Worm (Caenorhabditis elegans): Measurements from ENCODE around the gene R05H11.1.

Gene R05H11.1

ce11 chrIII:6818037-6818436 is 22.6 kb downstream of the R05H11.1 start:
- TF ChIP-seq nhr-28 (tag; optimal IDR thresholded peaks at IDR 0.05) (peak; percentile 7), dmd-6 (GFP tag; IDR thresholded peaks at IDR 0.05) (peak; percentile 21; the same call in 1 of the 2 replicates), egl-43 (GFP tag; IDR thresholded peaks at IDR 0.05) (no peak), fos-1 (tag; optimal IDR thresholded peaks at IDR 0.05) (no peak), F49E8.2 (tag; optimal IDR thresholded peaks at IDR 0.05; ENCODE audit: borderline replicate concordance) (no peak), mdl-1 (tag; optimal IDR thresholded peaks at IDR 0.05) (no peak), dve-1 (tag; optimal IDR thresholded peaks at IDR 0.05; ENCODE audit: insufficient read depth) (no peak), F10B5.3 (tag; optimal IDR thresholded peaks at IDR 0.05) (no peak), saeg-2 (GFP tag; IDR thresholded peaks at IDR 0.05) (no peak), unc-62 (GFP tag; optimal IDR thresholded peaks at IDR 0.05 in 1 of 2) (peak in 1 of 2 experiments; percentile 23), unc-62 (tag; optimal IDR thresholded peaks at IDR 0.05) (no peak), madf-9 (GFP tag; conservative IDR thresholded peaks at IDR 0.05) (no peak), hlh-11 (tag; optimal IDR thresholded peaks at IDR 0.05) (peak; percentile 60), php-3 (GFP tag; IDR thresholded peaks at IDR 0.05) (peak; percentile 32; the same call in 1 of the 2 replicates), nhr-76 (tag; optimal IDR thresholded peaks at IDR 0.05) (no peak), lin-29 (GFP tag; IDR thresholded peaks at IDR 0.05) (no peak), daf-16 (GFP tag; optimal IDR thresholded peaks at IDR 0.05) (no peak), daf-16 (tag; optimal IDR thresholded peaks at IDR 0.05) (peak; percentile 76)

- no peak for TF ChIP-seq lin-39 (tag; optimal IDR thresholded peaks at IDR 0.05)
- TF ChIP-seq aha-1 (tag): no peak
- TF ChIP-seq daf-12 (tag; optimal IDR thresholded peaks at IDR 0.05): no peak
- peak; percentile 68 for TF ChIP-seq nhr-28 (tag; optimal IDR thresholded peaks at IDR 0.05)
- no peak for TF ChIP-seq T20F7.1 (GFP tag; optimal IDR thresholded peaks at IDR 0.05)
- TF ChIP-seq ctbp-1 (GFP tag; IDR thresholded peaks at IDR 0.05): no peak
- TF ChIP-seq lin-1 (GFP tag; IDR thresholded peaks at IDR 0.05): no peak
- no peak for TF ChIP-seq zfp-2 (tag; optimal IDR thresholded peaks at IDR 0.05)
- 0 out of 2 replicates have a peak, but pooled peaks have one; percentile 45 for TF ChIP-seq ceh-20 (GFP tag; IDR thresholded peaks at IDR 0.05)
- TF ChIP-seq ztf-11 (tag; optimal IDR thresholded peaks at IDR 0.05): no peak
- TF ChIP-seq nhr-6 (tag; optimal IDR thresholded peaks at IDR 0.05): no peak
- TF ChIP-seq dmd-8 (GFP tag; IDR thresholded peaks at IDR 0.05): no peak
- TF ChIP-seq zip-11 (GFP tag; IDR thresholded peaks at IDR 0.05): no peak
- TF ChIP-seq F10B5.3 (tag; optimal IDR thresholded peaks at IDR 0.05): no peak
- TF ChIP-seq ZK546.5 (tag; optimal IDR thresholded peaks at IDR 0.05): no peak
- TF ChIP-seq hlh-11 (tag; optimal IDR thresholded peaks at IDR 0.05): peak; percentile 64
- TF ChIP-seq gei-8 (GFP tag; optimal IDR thresholded peaks at IDR 0.05): no peak
- TF ChIP-seq lin-38 (GFP tag; IDR thresholded peaks at IDR 0.05): no peak
- peak; percentile 11 for TF ChIP-seq hlh-30 (tag; optimal IDR thresholded peaks at IDR 0.05; ENCODE audit: insufficient read depth)
- TF ChIP-seq ceh-44 (GFP tag; IDR thresholded peaks at IDR 0.05): no peak
- peak; percentile 8 for TF ChIP-seq mxl-3 (GFP tag; optimal IDR thresholded peaks at IDR 0.05)
- TF ChIP-seq mdl-1 (tag; optimal IDR thresholded peaks at IDR 0.05): peak in 1 of 2 experiments; percentile 50
- TF ChIP-seq Y5F2A.4 (GFP tag; optimal IDR thresholded peaks at IDR 0.05): no peak
- no peak for TF ChIP-seq nhr-10 (tag; optimal IDR thresholded peaks at IDR 0.05)
- peak; percentile 83 for TF ChIP-seq php-3 (GFP tag; IDR thresholded peaks at IDR 0.05)
- TF ChIP-seq dve-1 (tag; optimal IDR thresholded peaks at IDR 0.05; ENCODE audit: insufficient read depth): peak; percentile 73
- no peak for TF ChIP-seq fos-1 (tag; optimal IDR thresholded peaks at IDR 0.05)
- no peak for TF ChIP-seq Y105C5A.15 (GFP tag; IDR thresholded peaks at IDR 0.05)
- peak; percentile 89 for TF ChIP-seq pqm-1 (tag; optimal IDR thresholded peaks at IDR 0.05)
- TF ChIP-seq nhr-77 (tag; optimal IDR thresholded peaks at IDR 0.05): peak; percentile 20
- TF ChIP-seq mes-2 (tag; optimal IDR thresholded peaks at IDR 0.05; ENCODE audit: poor library complexity, severe bottlenecking): peak; percentile 38
- TF ChIP-seq F37D6.2 (tag; optimal IDR thresholded peaks at IDR 0.05): no peak
- TF ChIP-seq F44E2.7 (GFP tag; IDR thresholded peaks at IDR 0.05): no peak
- no peak for TF ChIP-seq D1046.2 (GFP tag; IDR thresholded peaks at IDR 0.05)
- TF ChIP-seq lir-3 (tag; optimal IDR thresholded peaks at IDR 0.05): no peak
- TF ChIP-seq lim-7 (GFP tag; IDR thresholded peaks at IDR 0.05): no peak
- TF ChIP-seq daf-16 (GFP tag; optimal IDR thresholded peaks at IDR 0.05): no peak
- TF ChIP-seq daf-16 (tag; optimal IDR thresholded peaks at IDR 0.05): peak; percentile 83
- TF ChIP-seq dmd-6 (GFP tag; IDR thresholded peaks at IDR 0.05): peak; percentile 63
- TF ChIP-seq nhr-48 (tag; optimal IDR thresholded peaks at IDR 0.05): peak; percentile 27
- TF ChIP-seq hmg-1.1 (GFP tag; IDR thresholded peaks at IDR 0.05): no peak
Measured at ce11 chrIII:6819322-6819901, 24.0 kb downstream of the R05H11.1 start, which contains the start of gene F28F5.6. F28F5.6 (minus strand) TSS chrIII:6819372.
